Fruit fly (Drosophila melanogaster) Kc167 (cell line): ENCODE measurements around the gene Sh.

Source experiments
- Myc ChIP-seq: fragments of >200 bp; optimal IDR thresholded peaks from 2 replicates; lab custom pipeline; 2017; ENCODE audit warnings: missing external identifiers
- Sin3A ChIP-seq: fragments of >200 bp; optimal IDR thresholded peaks from 2 replicates; lab custom pipeline; 2018; ENCODE audit warnings: missing external identifiers
- h ChIP-seq: fragments of >200 bp; optimal IDR thresholded peaks from 3 replicates; lab custom pipeline; 2018; ENCODE audit warnings: missing external identifiers
- insv ChIP-seq: fragments of >200 bp; optimal IDR thresholded peaks from 3 replicates; lab custom pipeline; 2018; ENCODE audit warnings: missing external identifiers
- psq ChIP-seq: fragments of >200 bp; optimal IDR thresholded peaks from 2 replicates; lab custom pipeline; 2017; ENCODE audit warnings: missing external identifiers
- ttk ChIP-seq: sonication (Bioruptor generic); optimal IDR thresholded peaks from 2 replicates; lab custom pipeline; 2017; ENCODE audit warnings: missing external identifiers

The Sh gene

DNA sequence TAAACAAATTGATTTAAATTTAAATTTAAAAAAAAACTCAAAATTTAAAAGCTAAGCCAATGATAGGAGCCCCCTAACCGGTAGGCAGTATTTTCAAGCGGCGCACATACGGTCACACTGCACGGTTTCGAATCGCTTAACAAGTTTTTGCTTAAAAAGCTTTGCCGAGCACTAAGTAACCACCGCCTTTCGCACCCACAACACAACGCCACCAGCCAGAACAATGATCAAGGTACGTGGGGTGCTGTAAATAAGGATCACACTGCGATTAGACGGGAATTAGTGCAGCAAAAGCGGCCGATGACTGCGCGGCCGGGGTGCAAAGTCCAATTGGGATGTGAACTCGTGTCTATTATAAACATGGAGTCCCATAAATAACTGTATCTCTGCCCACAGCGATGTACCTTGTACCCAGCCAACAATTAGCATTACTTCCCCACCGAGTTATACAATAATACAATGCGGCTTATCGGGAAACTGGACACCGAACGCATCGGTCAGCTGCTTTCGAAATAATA is 28.2 kb upstream of the Sh start, which contains the start of gene scu:
Gene scu, plus strand, starts transcription at position 101 of the 518 bp plus-strand sequence.
- no peak for TF ChIP-seq ttk
- no peak for TF ChIP-seq insv (lab: Kevin White, UChicago)
- TF ChIP-seq Myc: no peak
- no peak for TF ChIP-seq psq (lab: Kevin White, UChicago)
- no peak for TF ChIP-seq Sin3A
- TF ChIP-seq h (lab: Kevin White, UChicago): no peak

DNA sequence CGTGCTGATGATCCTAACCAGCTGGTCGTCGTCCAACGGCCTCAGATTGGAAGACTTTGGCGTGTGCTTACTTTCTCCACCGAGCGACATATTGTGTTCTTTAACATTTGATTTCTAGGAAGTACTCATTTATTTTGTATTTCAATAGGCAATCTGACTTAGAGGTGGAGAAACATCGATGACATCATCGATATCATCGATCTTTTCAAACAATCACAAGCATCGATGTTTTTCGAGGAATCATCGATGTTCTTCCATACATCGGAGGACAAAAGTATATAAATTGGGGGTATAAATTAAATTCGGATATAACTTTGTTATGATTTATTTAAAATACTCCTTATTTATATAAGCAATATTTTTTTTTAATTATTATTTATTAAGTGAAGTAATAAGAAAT is 27.3 kb upstream of the Sh start, which contains the start of gene Swt1:
Gene Swt1, minus strand, starts transcription at position 177 of the 400 bp plus-strand sequence.
- TF ChIP-seq Myc: no peak
- TF ChIP-seq ttk: no peak
- no peak for TF ChIP-seq insv (lab: Kevin White, UChicago)
- TF ChIP-seq Sin3A: no peak
- TF ChIP-seq h (lab: Kevin White, UChicago): no peak
- TF ChIP-seq psq (lab: Kevin White, UChicago): no peak

DNA sequence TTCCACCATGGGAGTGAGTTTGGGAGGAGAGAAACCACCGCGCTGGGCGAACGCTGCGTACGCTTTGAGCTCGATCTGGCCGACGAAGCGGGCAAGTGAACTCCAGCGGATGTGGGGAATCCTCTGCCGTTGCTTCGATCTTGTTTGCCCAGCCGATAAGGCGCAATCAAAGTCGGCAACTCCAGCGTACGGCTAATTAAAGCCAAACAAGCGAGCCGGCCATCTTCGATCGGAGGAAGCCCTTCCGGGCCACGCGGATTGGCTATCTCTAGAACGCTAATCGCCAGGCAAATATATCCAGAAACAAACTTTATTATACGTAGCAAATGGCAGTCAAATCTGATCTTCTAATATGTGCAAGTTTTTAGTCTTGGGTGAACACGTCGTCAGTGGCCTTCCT is 25.4 kb upstream of the Sh start, which contains the start of gene CG7536:
Gene CG7536, minus strand, starts transcription at position 101 of the 400 bp plus-strand sequence.
- TF ChIP-seq ttk (no peak), psq (lab: Kevin White, UChicago) (no peak), Myc (no peak), insv (lab: Kevin White, UChicago) (no peak), h (lab: Kevin White, UChicago) (no peak), Sin3A (no peak)

DNA sequence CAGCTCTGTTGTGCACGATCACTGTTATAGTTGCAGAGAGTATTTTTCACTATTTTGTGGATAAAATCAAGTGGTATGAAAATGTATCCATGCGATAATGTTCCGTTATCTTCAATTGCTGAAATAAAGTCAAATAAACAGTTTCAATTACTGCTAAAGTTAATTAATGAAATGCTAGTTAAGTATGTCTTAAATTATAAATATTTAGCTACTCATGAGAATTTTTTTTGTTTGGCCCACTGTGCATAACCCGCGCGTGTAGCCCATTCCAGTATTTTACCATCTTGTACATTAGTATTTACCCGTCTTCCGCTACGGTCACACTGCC is 22.4 kb upstream of the Sh start, which contains the start of gene Ada3:
Gene Ada3, plus strand, starts transcription at position 292 of the 328 bp plus-strand sequence.
- TF ChIP-seq Myc (no peak), h (lab: Kevin White, UChicago) (no peak), psq (lab: Kevin White, UChicago) (no peak), ttk (no peak), insv (lab: Kevin White, UChicago) (no peak), Sin3A (no peak)

DNA sequence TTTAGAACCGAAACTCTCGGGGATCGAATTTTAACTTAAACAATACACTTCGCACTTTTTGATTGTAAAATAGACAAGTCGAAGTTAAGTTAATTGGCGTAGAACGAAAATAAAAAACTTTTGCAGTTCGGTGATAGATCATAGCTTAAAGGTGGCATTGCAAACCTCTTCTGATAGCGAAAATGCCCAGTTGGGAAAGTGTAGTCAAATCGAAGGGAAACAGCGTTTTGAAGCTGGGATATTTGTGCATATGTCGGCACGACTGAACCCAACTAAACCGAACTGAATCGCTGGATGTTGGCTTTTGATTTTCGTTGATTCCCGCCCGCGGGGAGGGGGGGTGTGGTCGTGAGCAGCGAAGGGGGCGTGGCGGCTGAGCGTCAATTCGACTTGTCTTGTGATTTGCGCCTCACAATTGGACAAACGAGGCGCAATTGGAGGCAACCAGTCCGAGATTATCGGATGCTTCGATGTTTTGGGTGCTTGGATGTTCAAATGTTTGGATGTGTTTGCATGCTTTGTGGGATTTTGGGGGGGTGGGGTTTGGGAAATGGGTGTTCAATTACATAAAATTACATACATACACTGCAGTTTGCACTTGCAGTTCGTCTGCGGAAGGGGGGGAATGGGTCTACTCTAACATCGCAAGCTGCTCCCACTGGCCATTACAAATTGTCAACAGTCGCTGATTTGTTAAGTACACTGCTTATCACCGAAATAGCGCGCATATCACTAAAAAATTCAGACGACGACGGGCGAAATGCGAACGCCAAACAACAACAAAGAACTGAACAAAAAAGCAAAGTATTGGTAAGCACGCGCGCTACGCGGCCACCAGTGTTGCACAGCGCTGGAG is 21.8 kb upstream of the Sh start:
- TF ChIP-seq Sin3A (no peak), Myc (no peak), psq (lab: Kevin White, UChicago) (no peak), ttk (no peak), insv (lab: Kevin White, UChicago) (no peak), h (lab: Kevin White, UChicago) (no peak)

DNA sequence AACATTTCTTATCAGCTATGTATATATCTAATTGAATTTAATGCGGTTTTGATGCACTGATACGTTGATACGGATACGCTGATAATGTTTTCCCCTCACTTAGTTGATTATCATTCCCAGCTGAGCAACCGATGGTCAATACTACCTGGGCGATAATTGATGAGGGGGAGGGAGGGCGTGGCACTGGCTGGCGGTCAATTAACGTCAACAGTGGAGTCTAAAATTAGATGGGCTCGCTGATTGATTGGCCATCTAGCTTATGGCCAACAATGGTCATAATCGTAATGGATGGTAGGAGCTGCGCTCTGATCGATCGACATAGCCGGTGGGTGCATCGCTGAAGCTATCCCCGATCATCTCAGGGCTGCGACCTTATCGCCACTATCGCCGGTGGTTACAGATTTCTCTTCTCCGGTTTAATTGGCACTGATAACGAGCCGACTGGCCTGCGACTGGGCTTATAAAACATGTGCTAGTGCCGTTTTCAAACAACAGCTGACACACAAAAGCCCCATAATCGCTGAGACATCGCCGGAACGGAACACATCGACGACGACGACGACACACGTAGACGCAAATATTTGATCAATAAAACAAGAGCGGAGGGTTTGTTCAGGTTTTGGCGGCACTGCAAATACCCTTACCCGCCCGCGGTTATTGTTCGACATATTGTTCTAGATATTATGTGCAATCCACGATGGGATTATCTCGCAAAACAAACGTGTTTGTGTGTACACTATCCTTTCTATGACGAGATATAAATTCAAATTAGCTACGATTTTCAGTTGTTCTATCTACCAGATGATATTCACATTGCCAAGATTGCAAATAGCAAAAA is 20.7 kb upstream of the Sh start:
- TF ChIP-seq h (lab: Kevin White, UChicago) (no peak), ttk (no peak), Sin3A (no peak), Myc (no peak), insv (lab: Kevin White, UChicago) (no peak), psq (lab: Kevin White, UChicago) (no peak)

DNA sequence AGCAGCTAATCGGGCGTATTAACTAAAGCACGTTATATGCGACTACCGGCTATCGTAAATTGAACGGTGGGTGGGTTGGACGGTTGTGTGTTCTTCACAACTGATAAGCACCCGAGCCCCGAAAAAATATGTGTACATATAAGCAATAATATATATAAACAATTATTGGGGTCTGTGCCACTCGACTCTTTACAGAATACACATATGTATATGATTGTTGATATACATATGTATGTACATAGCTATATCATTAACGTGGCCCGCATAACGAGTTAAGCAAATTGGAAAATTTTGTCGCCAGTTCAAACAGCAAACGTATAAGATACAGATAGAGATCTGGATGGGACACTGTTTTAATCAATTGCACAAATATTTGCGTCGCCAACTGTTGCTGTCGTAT is 19.6 kb upstream of the Sh start:
- TF ChIP-seq Sin3A (no peak), ttk (no peak), h (lab: Kevin White, UChicago) (no peak), psq (lab: Kevin White, UChicago) (no peak), insv (lab: Kevin White, UChicago) (no peak), Myc (no peak)

DNA sequence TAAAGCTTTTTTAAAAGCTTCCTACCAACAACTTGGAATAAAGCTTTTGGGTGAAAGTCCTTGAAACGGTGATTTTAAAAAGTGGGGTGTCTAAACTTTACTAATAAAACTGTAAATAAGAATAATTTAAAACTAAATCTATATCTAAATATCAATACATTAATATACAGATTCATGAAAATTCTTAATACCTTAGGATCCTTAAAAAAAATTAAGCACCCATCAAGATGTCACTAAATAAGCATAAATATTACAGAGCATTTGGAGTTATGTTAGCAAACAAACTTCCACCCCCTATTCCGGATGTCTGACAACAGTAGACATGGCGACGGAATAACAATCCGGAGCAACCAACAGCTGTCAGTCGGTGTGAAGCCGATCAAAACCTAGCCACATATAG is 1.1 kb upstream of the Sh start, which contains the start of gene Dhc16F:
Gene Dhc16F, plus strand, starts transcription at position 301 of the 400 bp plus-strand sequence.
- TF ChIP-seq Sin3A: no peak
- no peak for TF ChIP-seq ttk
- TF ChIP-seq insv (lab: Kevin White, UChicago): no peak
- TF ChIP-seq h (lab: Kevin White, UChicago): no peak
- no peak for TF ChIP-seq Myc
- TF ChIP-seq psq (lab: Kevin White, UChicago): no peak

DNA sequence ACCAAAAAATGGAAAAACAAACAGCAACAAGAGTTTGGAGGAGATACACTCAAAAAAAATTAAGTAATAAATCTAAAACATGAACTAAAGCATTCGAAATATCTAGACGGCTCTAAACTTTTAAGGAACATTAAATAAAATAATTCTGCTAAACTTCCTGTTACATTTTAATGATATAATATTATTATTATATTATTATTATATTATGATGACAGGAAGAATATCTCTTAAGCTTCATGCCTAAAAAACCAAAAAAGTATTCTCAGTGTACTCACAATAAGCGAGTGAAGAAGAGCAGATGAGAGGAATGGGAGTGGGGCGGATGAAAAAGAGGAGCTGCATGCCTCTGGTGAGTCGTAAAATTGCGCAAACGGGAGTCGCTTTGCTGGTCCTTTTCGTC is 4.9 kb downstream of the Sh start:
- no peak for TF ChIP-seq psq (lab: Kevin White, UChicago)
- no peak for TF ChIP-seq ttk
- no peak for TF ChIP-seq insv (lab: Kevin White, UChicago)
- TF ChIP-seq Sin3A: no peak
- TF ChIP-seq Myc: no peak
- no peak for TF ChIP-seq h (lab: Kevin White, UChicago)

DNA sequence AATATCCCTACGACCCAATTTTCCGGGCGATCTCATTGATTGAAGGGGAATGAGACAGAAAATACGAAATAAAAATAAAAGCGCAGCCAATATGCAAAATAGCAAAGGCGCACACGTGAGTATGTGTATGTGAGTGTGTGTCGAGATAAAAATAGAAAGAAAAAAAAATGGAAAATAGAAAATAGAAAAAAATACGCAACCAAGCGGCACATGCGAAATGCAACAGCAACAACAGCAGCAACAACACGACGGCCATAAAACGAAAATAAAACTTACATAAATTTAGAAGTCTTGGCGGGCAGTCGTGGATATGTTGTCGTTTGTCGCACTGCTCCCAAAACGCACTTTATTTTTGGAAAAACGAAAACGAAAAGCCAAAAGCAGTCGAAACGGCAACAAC is 5.8 kb downstream of the Sh start:
- no peak for TF ChIP-seq ttk
- no peak for TF ChIP-seq h (lab: Kevin White, UChicago)
- no peak for TF ChIP-seq insv (lab: Kevin White, UChicago)
- no peak for TF ChIP-seq Sin3A
- TF ChIP-seq Myc: no peak
- TF ChIP-seq psq (lab: Kevin White, UChicago): no peak

DNA sequence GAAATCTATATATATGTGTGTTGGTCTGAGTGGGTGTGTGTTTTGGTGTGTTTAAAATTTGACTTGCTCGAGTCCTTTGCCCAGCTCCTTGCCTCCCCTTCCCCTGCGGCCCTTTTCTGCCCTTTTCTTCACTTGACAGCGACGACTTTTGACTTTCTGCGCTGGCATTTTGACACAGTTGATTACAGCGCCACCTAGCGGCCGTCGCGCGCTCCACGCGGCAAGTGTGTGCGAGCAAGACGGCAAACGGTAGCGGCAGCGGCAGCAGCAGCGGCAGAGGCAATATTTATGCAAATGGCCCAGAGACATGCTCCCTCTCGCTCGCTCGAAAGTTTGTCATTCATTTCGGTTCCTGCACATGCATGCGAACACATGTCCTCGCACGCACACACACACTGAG is 10.9 kb downstream of the Sh start:
- no peak for TF ChIP-seq psq (lab: Kevin White, UChicago)
- no peak for TF ChIP-seq Myc
- TF ChIP-seq insv (lab: Kevin White, UChicago): no peak
- no peak for TF ChIP-seq ttk
- TF ChIP-seq Sin3A: no peak

DNA sequence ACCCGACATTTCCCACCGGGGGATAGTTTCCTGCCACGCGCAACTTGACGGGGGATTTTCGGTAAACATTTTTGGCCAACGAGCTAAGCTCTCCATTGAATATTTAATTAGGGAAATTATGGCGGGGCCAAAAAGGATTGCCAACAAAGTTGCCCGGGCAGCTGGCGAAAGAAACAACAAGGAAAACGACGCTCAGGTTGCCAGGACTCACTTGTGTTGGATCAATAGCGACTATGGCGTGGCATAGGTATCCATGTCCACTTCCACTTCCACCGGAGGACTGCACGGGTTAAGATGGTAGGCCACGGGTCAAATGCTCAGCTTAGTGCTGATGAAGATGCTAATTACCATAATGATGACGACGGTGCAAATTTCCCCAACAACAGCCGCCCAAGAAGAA is 19.4 kb downstream of the Sh start, which contains the start of gene CG15373:
Gene CG15373, plus strand, starts transcription at position 301 of the 400 bp plus-strand sequence.
- TF ChIP-seq h (lab: Kevin White, UChicago) (no peak), Sin3A (no peak), insv (lab: Kevin White, UChicago) (no peak), Myc (no peak), ttk (no peak)
